Worm (Caenorhabditis elegans): ENCODE data around the gene srsx-38.
"Not testable (repeated sequence)": the region's sequence is repeated elsewhere in the genome, so short reads cannot be mapped to it uniquely, and the experiment has no call there.

The srsx-38 gene

ce11 chrV:15811982-15812381 is 4.7 kb upstream of the srsx-38 start, which contains the start of gene nhr-282:
nhr-282 (plus strand) TSS chrV:15812282.
- TF ChIP-seq nhr-11 (tag; optimal IDR thresholded peaks at IDR 0.05); nhr-85 (tag); unc-98 (GFP tag; IDR thresholded peaks at IDR 0.05): not testable (repeated sequence)

ce11 chrV:15810446-15810845 is 3.1 kb upstream of the srsx-38 start, which contains the start of gene F54B8.1:
F54B8.1 (plus strand) TSS chrV:15810746.
- TF ChIP-seq nhr-28 (tag; optimal IDR thresholded peaks at IDR 0.05) = no peak

ce11 chrV:15809543-15809942 is 2.2 kb upstream of the srsx-38 start, which contains the start of gene srsx-36:
srsx-36 (minus strand) TSS chrV:15809643.
- no peak for TF ChIP-seq ama-1 (optimal IDR thresholded peaks at IDR 0.05)
- no peak for TF ChIP-seq unc-86 (tag; optimal IDR thresholded peaks at IDR 0.05)
- no peak for TF ChIP-seq mep-1 (tag; optimal IDR thresholded peaks at IDR 0.05)
- TF ChIP-seq nhr-47 (tag; optimal IDR thresholded peaks at IDR 0.05) = no peak
- no peak for TF ChIP-seq lin-13 (GFP tag; optimal IDR thresholded peaks at IDR 0.05)
- no peak for TF ChIP-seq F16B12.6 (tag; optimal IDR thresholded peaks at IDR 0.05)
- TF ChIP-seq pqm-1 (tag; optimal IDR thresholded peaks at IDR 0.05) = no peak
- TF ChIP-seq nhr-19 (GFP tag; conservative IDR thresholded peaks at IDR 0.05) = no peak
- TF ChIP-seq lin-39 (tag; optimal IDR thresholded peaks at IDR 0.05) = no peak
- TF ChIP-seq C04F5.9 (tag; optimal IDR thresholded peaks at IDR 0.05) = no peak
- TF ChIP-seq fkh-10 (GFP tag; optimal IDR thresholded peaks at IDR 0.05) = no peak

ce11 chrV:15803748-15804147 is 3.6 kb downstream of the srsx-38 start, which contains the start of gene T26E4.18:
T26E4.18 (minus strand) TSS chrV:15803848.
- TF ChIP-seq vab-15, C16A3.4, nhr-28 (tag; optimal IDR thresholded peaks at IDR 0.05): not testable (repeated sequence)

- TF ChIP-seq dpl-1 (GFP tag; optimal IDR thresholded peaks at IDR 0.05); nhr-77 (tag; optimal IDR thresholded peaks at IDR 0.05); snu-23 (GFP tag; optimal IDR thresholded peaks at IDR 0.05): not testable (repeated sequence)
Measured at ce11 chrV:15803079-15803478, 4.2 kb downstream of the srsx-38 start, which contains the start of gene srd-27. srd-27 (plus strand) TSS chrV:15803379.

ce11 chrV:15802623-15803022 is 4.7 kb downstream of the srsx-38 start, which contains the start of gene T26E4.9:
T26E4.9 (minus strand) TSS chrV:15802723.
- TF ChIP-seq nhr-20 (tag; optimal IDR thresholded peaks at IDR 0.05); dsc-1 (tag; optimal IDR thresholded peaks at IDR 0.05); ets-5 (GFP tag; IDR thresholded peaks at IDR 0.05): not testable (repeated sequence)

- TF ChIP-seq egl-27 (tag; optimal IDR thresholded peaks at IDR 0.05) = no peak
- TF ChIP-seq sox-4 (tag; optimal IDR thresholded peaks at IDR 0.05) = no peak
- no peak for TF ChIP-seq nhr-85 (tag)
- TF ChIP-seq nhr-90 (tag; optimal IDR thresholded peaks at IDR 0.05; ENCODE audit: poor library complexity) = no peak
- no peak for TF ChIP-seq vab-15 (tag; optimal IDR thresholded peaks at IDR 0.05)
- no peak for TF ChIP-seq nhr-47 (tag; optimal IDR thresholded peaks at IDR 0.05)
- no peak for TF ChIP-seq pqm-1 (tag; optimal IDR thresholded peaks at IDR 0.05)
- TF ChIP-seq swsn-7 (tag; optimal IDR thresholded peaks at IDR 0.05) = no peak
- no peak for TF ChIP-seq lir-3 (tag; optimal IDR thresholded peaks at IDR 0.05; ENCODE audit: poor library complexity)
- TF ChIP-seq ets-5 (GFP tag; IDR thresholded peaks at IDR 0.05) = no peak
- TF ChIP-seq C04F5.9 (tag; optimal IDR thresholded peaks at IDR 0.05) = no peak
- no peak for TF ChIP-seq jun-1 (tag; optimal IDR thresholded peaks at IDR 0.05)
- TF ChIP-seq ceh-88 (GFP tag; IDR thresholded peaks at IDR 0.05) = no peak
- TF ChIP-seq skn-1 (tag; optimal IDR thresholded peaks at IDR 0.05) = no peak
- no peak for TF ChIP-seq aly-2 (tag; optimal IDR thresholded peaks at IDR 0.05)
Measured at ce11 chrV:15798108-15798507, 9.2 kb downstream of the srsx-38 start, which contains the start of gene T26E4.10. T26E4.10 (minus strand) TSS chrV:15798208.
